Worm (Caenorhabditis elegans): ENCODE data around the gene unc-85.

Gene unc-85

DNA sequence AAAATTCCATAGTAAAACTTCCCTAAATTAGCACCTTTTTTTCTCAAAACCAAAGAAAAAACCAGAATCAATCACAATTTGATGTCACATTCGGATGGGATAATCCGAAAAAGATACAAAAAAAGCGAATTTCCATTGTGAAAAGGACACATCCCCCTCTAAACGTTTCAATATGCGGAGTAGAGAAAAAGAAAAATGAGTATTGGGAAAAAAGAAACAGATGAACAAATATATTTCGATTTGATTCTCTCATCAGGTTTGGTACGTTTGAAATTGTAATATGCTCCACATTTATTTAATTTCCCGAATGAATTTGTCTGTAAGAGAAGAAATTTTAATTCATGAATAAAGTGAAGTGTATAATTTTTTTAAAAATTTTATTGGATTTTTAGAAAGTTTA lies 43.6 kb upstream of the unc-85 start:
- TF ChIP-seq chd-7 (tag; optimal IDR thresholded peaks at IDR 0.05) (no peak), atf-7 (tag; optimal IDR thresholded peaks at IDR 0.05) (no peak), Y53G8AR.9 (GFP tag; conservative IDR thresholded peaks at IDR 0.05) (no peak), hlh-26 (GFP tag; conservative IDR thresholded peaks at IDR 0.05) (no peak), Y95B8A.8 (GFP tag; IDR thresholded peaks at IDR 0.05) (no peak), rpc-1 (optimal IDR thresholded peaks at IDR 0.05) (no peak), rpc-1 (tag; optimal IDR thresholded peaks at IDR 0.05) (no peak), mcd-1 (GFP tag; IDR thresholded peaks at IDR 0.05) (no peak), rcor-1 (GFP tag; IDR thresholded peaks at IDR 0.05) (no peak), nhr-90 (tag; optimal IDR thresholded peaks at IDR 0.05) (no peak), die-1 (tag; optimal IDR thresholded peaks at IDR 0.05) (no peak), nhr-179 (tag; optimal IDR thresholded peaks at IDR 0.05) (no peak), ztf-26 (tag; optimal IDR thresholded peaks at IDR 0.05) (no peak), nfyb-1 (GFP tag; IDR thresholded peaks at IDR 0.05) (no peak), K11D2.4 (GFP tag; IDR thresholded peaks at IDR 0.05) (no peak), lin-40 (tag; optimal IDR thresholded peaks at IDR 0.05) (no peak), ztf-3 (GFP tag; optimal IDR thresholded peaks at IDR 0.05) (no peak), aptf-2 (GFP tag; conservative IDR thresholded peaks at IDR 0.05) (no peak), sdz-38 (tag; optimal IDR thresholded peaks at IDR 0.05) (no peak), attf-5 (GFP tag; optimal IDR thresholded peaks at IDR 0.05) (no peak)

DNA sequence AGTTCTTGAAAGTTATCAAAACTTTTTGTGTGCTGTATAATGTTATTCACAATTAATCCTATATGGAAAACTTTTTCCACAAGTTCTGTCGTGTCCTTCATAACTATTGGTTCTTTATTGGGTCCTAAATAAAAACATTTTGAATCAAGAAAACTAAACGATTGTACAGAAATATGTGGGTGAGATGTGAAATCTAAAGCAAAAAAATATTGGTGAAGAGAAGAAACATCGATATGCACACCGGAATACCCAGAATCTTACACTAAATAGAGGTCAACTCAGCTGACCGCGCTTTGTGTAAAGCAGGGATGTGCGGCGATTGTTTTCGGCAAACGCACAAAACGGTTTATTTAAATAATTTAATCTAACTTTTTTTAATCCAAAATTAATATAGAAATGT lies 40.6 kb upstream of the unc-85 start, which contains the start of gene T05A7.13:
TSS of gene T05A7.13 (minus strand) at position 101 of the 400 bp plus-strand sequence.
- TF ChIP-seq Y67H2A.10 (GFP tag; conservative IDR thresholded peaks at IDR 0.05): no peak
- no peak for TF ChIP-seq hsf-1 (GFP tag; IDR thresholded peaks at IDR 0.05)
- no peak for TF ChIP-seq rpc-1 (optimal IDR thresholded peaks at IDR 0.05)
- no peak for TF ChIP-seq rpc-1 (tag; optimal IDR thresholded peaks at IDR 0.05)
- TF ChIP-seq F52B5.7 (tag; optimal IDR thresholded peaks at IDR 0.05): no peak
- no peak for TF ChIP-seq tlf-1 (GFP tag; optimal IDR thresholded peaks at IDR 0.05)
- no peak for TF ChIP-seq repo-1 (tag; optimal IDR thresholded peaks at IDR 0.05)
- no peak for TF ChIP-seq dpl-1 (GFP tag; optimal IDR thresholded peaks at IDR 0.05)
- TF ChIP-seq unc-130 (GFP tag; optimal IDR thresholded peaks at IDR 0.05): no peak
- no peak for TF ChIP-seq Y53G8AR.9 (GFP tag; conservative IDR thresholded peaks at IDR 0.05)
- no peak for TF ChIP-seq ceh-100 (GFP tag; IDR thresholded peaks at IDR 0.05)
- TF ChIP-seq mes-4 (tag; optimal IDR thresholded peaks at IDR 0.05): no peak
- no peak for TF ChIP-seq K12H6.12 (tag; optimal IDR thresholded peaks at IDR 0.05)
- no peak for TF ChIP-seq F39B2.1 (GFP tag; IDR thresholded peaks at IDR 0.05)
- TF ChIP-seq snpc-1.1 (tag; optimal IDR thresholded peaks at IDR 0.05; ENCODE audit: insufficient read depth): no peak
- TF ChIP-seq die-1 (tag; optimal IDR thresholded peaks at IDR 0.05): no peak
- TF ChIP-seq dpff-1 (tag; optimal IDR thresholded peaks at IDR 0.05): no peak
- TF ChIP-seq ztf-28 (GFP tag; IDR thresholded peaks at IDR 0.05): no peak

DNA sequence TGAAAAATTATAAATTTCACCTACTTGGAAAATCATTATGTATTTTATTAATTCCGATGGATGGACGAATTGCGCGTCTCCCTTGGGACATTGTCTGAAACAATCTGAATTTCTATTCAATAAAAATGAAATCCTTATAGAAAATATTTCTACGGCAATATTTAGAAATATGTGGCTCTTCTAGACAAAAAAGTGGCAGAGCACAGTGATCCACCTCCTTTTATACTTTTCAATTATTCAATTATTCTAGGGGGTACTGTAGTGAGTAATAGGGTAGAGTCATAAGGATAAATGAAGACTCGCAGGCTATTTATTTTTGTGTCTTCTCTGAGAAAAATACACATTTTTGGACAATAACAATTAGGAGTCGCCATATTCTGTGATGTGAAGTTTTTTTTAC lies 38.7 kb upstream of the unc-85 start, which contains the start of gene T05A7.12:
TSS of gene T05A7.12 (minus strand) at position 101 of the 400 bp plus-strand sequence.
- no peak for TF ChIP-seq nhr-179 (tag; optimal IDR thresholded peaks at IDR 0.05)
- TF ChIP-seq rec-8 (tag; optimal IDR thresholded peaks at IDR 0.05): no peak
- TF ChIP-seq pha-4 (tag; optimal IDR thresholded peaks at IDR 0.05): no peak
- TF ChIP-seq rpc-1 (optimal IDR thresholded peaks at IDR 0.05): no peak
- no peak for TF ChIP-seq rpc-1 (tag; optimal IDR thresholded peaks at IDR 0.05)
- TF ChIP-seq Y79H2A.3 (GFP tag; conservative IDR thresholded peaks at IDR 0.05): no peak
- no peak for TF ChIP-seq ceh-79 (tag; optimal IDR thresholded peaks at IDR 0.05)
- no peak for TF ChIP-seq Y56A3A.18 (GFP tag; IDR thresholded peaks at IDR 0.05)
- no peak for TF ChIP-seq B0336.3 (GFP tag; IDR thresholded peaks at IDR 0.05)
- TF ChIP-seq unc-130 (GFP tag; optimal IDR thresholded peaks at IDR 0.05): no peak
- no peak for TF ChIP-seq cebp-2 (GFP tag; IDR thresholded peaks at IDR 0.05)
